Worm (Caenorhabditis elegans): ENCODE results near the gene acbp-6.

acbp-6 gene

DNA sequence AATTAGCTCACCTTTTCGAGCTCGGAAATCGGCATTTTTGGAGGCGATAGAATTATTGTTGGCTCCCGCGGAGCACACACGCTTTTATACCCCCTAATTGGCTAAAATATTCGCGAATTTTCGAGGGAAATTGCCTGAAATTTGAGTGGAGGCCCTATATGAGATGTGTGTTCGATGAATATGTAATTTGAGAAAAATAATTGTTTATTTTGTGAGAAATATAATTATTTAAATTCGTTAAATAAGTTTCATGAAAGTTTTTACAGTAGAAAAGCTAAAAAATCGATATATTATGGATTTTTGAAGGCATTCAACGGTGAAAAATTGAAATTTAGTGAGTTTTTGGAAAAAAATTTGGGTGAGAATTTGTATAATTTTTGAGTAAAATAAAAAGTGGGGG lies at the start of gene acbp-6:
TSS of gene acbp-6 (minus strand) at position 101 of the 400 bp plus-strand sequence.
- TF ChIP-seq nhr-237 (tag; optimal IDR thresholded peaks at IDR 0.05) (no peak), hlh-1 (tag; optimal IDR thresholded peaks at IDR 0.05) (no peak), lsy-2 (tag; optimal IDR thresholded peaks at IDR 0.05) (no peak)

DNA sequence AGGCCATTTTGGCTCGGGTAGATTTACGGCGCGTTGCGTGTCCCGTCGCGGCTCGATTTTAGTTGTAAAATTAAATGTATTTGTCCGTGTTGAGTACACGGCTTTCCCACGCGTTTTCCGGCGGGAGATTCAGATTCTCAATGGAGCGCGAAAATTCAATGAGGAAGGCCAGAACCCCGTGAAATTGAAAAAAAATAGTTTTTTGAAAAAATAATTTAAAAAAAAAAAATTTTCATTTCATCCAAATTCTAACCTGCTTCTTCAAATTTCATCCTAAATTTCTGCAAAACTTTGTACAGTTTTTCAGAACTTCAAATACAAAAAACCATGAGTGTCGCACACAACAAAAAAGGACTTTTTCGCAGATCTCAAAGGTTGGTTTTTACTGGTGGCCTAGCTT lies 35.2 kb upstream of the acbp-6 start, which contains the start of gene glb-29:
TSS of gene glb-29 (plus strand) at position 301 of the 400 bp plus-strand sequence.
- TF ChIP-seq snpc-4 (tag; optimal IDR thresholded peaks at IDR 0.05) (no peak), blmp-1 (tag; optimal IDR thresholded peaks at IDR 0.05) (no peak), mls-2 (tag; optimal IDR thresholded peaks at IDR 0.05) (no peak), nhr-12 (tag; optimal IDR thresholded peaks at IDR 0.05) (no peak), lsy-2 (tag; optimal IDR thresholded peaks at IDR 0.05) (no peak), nhr-237 (tag; optimal IDR thresholded peaks at IDR 0.05) (no peak), ztf-11 (tag; optimal IDR thresholded peaks at IDR 0.05) (no peak), cnd-1 (tag; optimal IDR thresholded peaks at IDR 0.05) (no peak)

DNA sequence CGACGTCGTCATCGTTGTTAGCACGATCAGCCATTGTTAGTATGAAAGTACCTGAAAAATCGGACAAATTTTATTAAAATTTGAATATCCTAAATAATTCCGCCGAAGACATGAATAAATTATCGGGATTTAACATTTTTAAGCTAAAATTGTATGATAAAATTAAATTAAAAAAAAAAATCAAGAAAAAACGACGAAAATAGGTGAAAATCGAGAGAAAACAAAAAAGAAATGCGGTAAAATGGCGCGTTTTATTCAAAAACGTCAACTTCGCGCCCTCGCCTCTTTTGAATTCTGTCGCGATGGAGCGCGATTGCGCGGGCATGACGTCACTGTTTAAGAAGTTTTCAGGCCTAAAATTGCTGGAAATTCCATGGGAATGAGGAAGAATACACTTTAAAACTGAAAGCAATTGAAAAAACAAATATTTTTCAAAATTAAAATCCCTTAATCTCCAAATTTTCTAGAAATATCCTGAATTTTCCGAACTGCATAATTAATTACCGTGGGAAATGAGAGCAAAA lies 33.1 kb upstream of the acbp-6 start, which contains the start of gene mcm-2:
TSS of gene mcm-2 (minus strand) at position 51 of the 524 bp plus-strand sequence.
- TF ChIP-seq sem-2 (GFP tag; optimal IDR thresholded peaks at IDR 0.05) (no peak), nhr-2 (tag; optimal IDR thresholded peaks at IDR 0.05) (no peak), mep-1 (tag; optimal IDR thresholded peaks at IDR 0.05) (no peak), nhr-12 (tag; optimal IDR thresholded peaks at IDR 0.05) (no peak), zip-8 (tag; optimal IDR thresholded peaks at IDR 0.05) (peak; percentile 69), nhr-237 (tag; optimal IDR thresholded peaks at IDR 0.05) (peak; percentile 1), nhr-28 (tag; optimal IDR thresholded peaks at IDR 0.05) (no peak), elt-1 (tag; optimal IDR thresholded peaks at IDR 0.05; ENCODE audit: borderline replicate concordance, insufficient read depth) (peak; percentile 17), ceh-43 (GFP tag; optimal IDR thresholded peaks at IDR 0.05) (no peak), bed-3 (GFP tag; optimal IDR thresholded peaks at IDR 0.05) (no peak), ztf-11 (tag; optimal IDR thresholded peaks at IDR 0.05) (no peak), tbx-8 (GFP tag; optimal IDR thresholded peaks at IDR 0.05) (no peak)

DNA sequence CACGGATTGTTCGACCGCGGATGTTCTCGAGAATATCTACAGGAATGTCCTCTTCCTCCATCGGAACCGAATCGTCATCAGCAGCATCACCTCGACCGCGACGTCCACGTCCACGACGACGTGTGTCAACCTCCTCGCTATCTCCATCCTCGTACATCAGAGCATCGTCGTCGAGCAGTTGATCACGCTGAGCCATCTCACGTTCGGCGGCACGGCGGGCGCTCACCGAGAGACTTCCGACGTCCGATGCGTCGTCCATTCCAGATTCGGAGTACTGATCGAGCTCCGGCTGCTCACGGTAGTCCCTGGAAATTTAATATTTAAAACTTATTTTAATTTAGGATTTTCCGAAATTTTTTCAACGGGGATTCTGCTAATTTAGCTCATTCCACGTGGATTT lies 32.4 kb upstream of the acbp-6 start:
- TF ChIP-seq mab-5 (tag; optimal IDR thresholded peaks at IDR 0.05) (no peak), zip-8 (tag; optimal IDR thresholded peaks at IDR 0.05) (no peak), mls-2 (tag; optimal IDR thresholded peaks at IDR 0.05) (no peak), cnd-1 (tag; optimal IDR thresholded peaks at IDR 0.05) (no peak), elt-1 (tag; optimal IDR thresholded peaks at IDR 0.05; ENCODE audit: borderline replicate concordance, insufficient read depth) (no peak), bed-3 (GFP tag; optimal IDR thresholded peaks at IDR 0.05) (no peak), lsy-2 (tag; optimal IDR thresholded peaks at IDR 0.05) (no peak), nhr-237 (tag; optimal IDR thresholded peaks at IDR 0.05) (no peak), nhr-12 (tag; optimal IDR thresholded peaks at IDR 0.05) (no peak)

DNA sequence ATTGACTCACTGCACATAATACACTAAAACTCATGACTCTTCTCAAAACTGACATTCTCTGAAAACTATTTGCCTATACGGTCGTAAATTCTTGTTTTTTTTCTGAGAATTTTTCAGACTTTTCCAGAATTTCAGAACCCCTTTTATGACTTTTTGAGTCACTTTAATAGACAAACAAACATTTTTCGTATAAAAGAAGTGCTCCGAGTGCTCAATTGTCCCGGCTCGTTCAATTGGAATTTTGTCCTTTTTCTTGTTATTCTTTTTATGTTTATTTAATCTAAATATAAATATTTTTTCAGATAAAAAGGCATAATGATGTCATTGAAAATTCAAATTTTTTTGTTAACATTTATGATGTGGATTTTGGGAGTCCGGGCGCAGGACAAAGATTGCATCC lies 25.4 kb upstream of the acbp-6 start, which contains the start of gene Y17G7B.23:
TSS of gene Y17G7B.23 (plus strand) at position 301 of the 400 bp plus-strand sequence.
- TF ChIP-seq hlh-1 (tag; optimal IDR thresholded peaks at IDR 0.05) (no peak), mls-2 (tag; optimal IDR thresholded peaks at IDR 0.05) (no peak), drap-1 (GFP tag; optimal IDR thresholded peaks at IDR 0.05) (no peak), snpc-4 (tag; optimal IDR thresholded peaks at IDR 0.05) (no peak), unc-39 (tag; optimal IDR thresholded peaks at IDR 0.05) (no peak), mab-5 (tag; optimal IDR thresholded peaks at IDR 0.05) (no peak), blmp-1 (tag; optimal IDR thresholded peaks at IDR 0.05) (no peak), sptf-1 (tag; optimal IDR thresholded peaks at IDR 0.05) (no peak), zip-8 (tag; optimal IDR thresholded peaks at IDR 0.05) (no peak), ceh-39 (tag; optimal IDR thresholded peaks at IDR 0.05) (no peak), M03D4.4 (tag; optimal IDR thresholded peaks at IDR 0.05) (no peak), sem-2 (GFP tag; optimal IDR thresholded peaks at IDR 0.05) (no peak), nhr-28 (tag; optimal IDR thresholded peaks at IDR 0.05) (no peak), mep-1 (tag; optimal IDR thresholded peaks at IDR 0.05) (no peak), ztf-11 (tag; optimal IDR thresholded peaks at IDR 0.05) (no peak), unc-120 (tag; optimal IDR thresholded peaks at IDR 0.05; ENCODE audit: poor library complexity, severe bottlenecking) (no peak), elt-1 (tag; optimal IDR thresholded peaks at IDR 0.05; ENCODE audit: borderline replicate concordance, insufficient read depth) (no peak), lin-13 (tag; optimal IDR thresholded peaks at IDR 0.05) (no peak), ceh-43 (GFP tag; optimal IDR thresholded peaks at IDR 0.05) (no peak)

DNA sequence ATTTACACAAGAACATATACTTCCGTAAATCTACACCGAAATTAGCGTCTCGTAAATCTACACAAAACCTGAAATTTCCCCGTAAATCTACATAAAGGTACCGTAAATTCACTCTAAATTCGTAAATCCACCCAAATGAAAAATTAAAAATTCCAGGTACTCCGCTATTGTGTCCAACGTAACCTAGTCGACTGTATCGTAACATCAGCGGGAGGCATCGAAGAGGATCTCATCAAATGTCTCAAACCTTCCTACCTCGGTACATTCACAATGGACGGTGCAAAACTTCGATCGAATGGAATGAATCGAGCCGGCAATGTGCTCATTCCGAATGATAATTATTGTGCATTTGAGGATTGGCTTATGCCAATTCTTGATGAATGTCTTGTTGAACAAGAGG lies 21.4 kb upstream of the acbp-6 start:
- TF ChIP-seq unc-120 (tag; optimal IDR thresholded peaks at IDR 0.05; ENCODE audit: poor library complexity, severe bottlenecking) = no peak
- TF ChIP-seq zip-8 (tag; optimal IDR thresholded peaks at IDR 0.05) = no peak
- no peak for TF ChIP-seq pha-4 (tag; optimal IDR thresholded peaks at IDR 0.05)
- no peak for TF ChIP-seq bed-3 (GFP tag; optimal IDR thresholded peaks at IDR 0.05)
- TF ChIP-seq nhr-28 (tag; optimal IDR thresholded peaks at IDR 0.05) = no peak
- TF ChIP-seq sptf-1 (tag; optimal IDR thresholded peaks at IDR 0.05) = no peak
- TF ChIP-seq snpc-4 (tag; optimal IDR thresholded peaks at IDR 0.05) = no peak
- TF ChIP-seq unc-39 (tag; optimal IDR thresholded peaks at IDR 0.05) = no peak
- TF ChIP-seq drap-1 (GFP tag; optimal IDR thresholded peaks at IDR 0.05) = no peak
- no peak for TF ChIP-seq nhr-237 (tag; optimal IDR thresholded peaks at IDR 0.05)
- TF ChIP-seq blmp-1 (tag; optimal IDR thresholded peaks at IDR 0.05) = no peak
- no peak for TF ChIP-seq tbx-8 (GFP tag; optimal IDR thresholded peaks at IDR 0.05)
- no peak for TF ChIP-seq mab-5 (tag; optimal IDR thresholded peaks at IDR 0.05)
- no peak for TF ChIP-seq ces-1 (GFP tag; optimal IDR thresholded peaks at IDR 0.05)
- TF ChIP-seq ceh-39 (tag; optimal IDR thresholded peaks at IDR 0.05) = no peak
- TF ChIP-seq elt-3 (tag; optimal IDR thresholded peaks at IDR 0.05) = no peak
- no peak for TF ChIP-seq elt-1 (tag; optimal IDR thresholded peaks at IDR 0.05; ENCODE audit: borderline replicate concordance, insufficient read depth)
- TF ChIP-seq nhr-12 (tag; optimal IDR thresholded peaks at IDR 0.05) = no peak
